Fruit fly (Drosophila melanogaster) whole organism, prepupa: ENCODE data around the gene aust.

Experiments
- CG10669 ChIP-seq: fragments of 200-800 bp; sonication (Bioruptor generic); optimal IDR thresholded peaks from 3 replicates; lab custom pipeline; 2018; ENCODE audit warnings: missing biosample characterization, mild to moderate bottlenecking, missing genetic modification characterization, moderate library complexity
- CG11294 ChIP-seq: fragments of 200-800 bp; sonication (Bioruptor generic); IDR thresholded peaks from 2 replicates; pipeline ENCODE4 v1.3.6; 2022; ENCODE audit warnings: missing biosample characterization, missing genetic modification characterization
- CG11762 ChIP-seq: fragments of 200-800 bp; sonication (Bioruptor generic); optimal IDR thresholded peaks from 3 replicates; lab custom pipeline; 2016; ENCODE audit warnings: missing biosample characterization, missing genetic modification characterization; ENCODE audit not compliant: insufficient read depth
- CG11902 ChIP-seq: fragments of 200-800 bp; sonication (Bioruptor generic); optimal IDR thresholded peaks from 3 replicates; lab custom pipeline; 2016; ENCODE audit warnings: missing biosample characterization, missing genetic modification characterization
- CG1621 ChIP-seq: fragments of 200-800 bp; sonication (Bioruptor generic); optimal IDR thresholded peaks from 3 replicates; lab custom pipeline; 2018; ENCODE audit warnings: missing biosample characterization, mild to moderate bottlenecking, missing genetic modification characterization
- CG3032 ChIP-seq: fragments of 200-800 bp; optimal IDR thresholded peaks from 2 replicates; lab custom pipeline; 2019; ENCODE audit warnings: missing biosample characterization, mild to moderate bottlenecking, missing genetic modification characterization, moderate library complexity
- CG31627 ChIP-seq: fragments of 200-800 bp; sonication (Bioruptor generic); optimal IDR thresholded peaks from 3 replicates; lab custom pipeline; 2016; ENCODE audit warnings: missing biosample characterization, missing genetic modification characterization
- CG32006 ChIP-seq: fragments of 200-800 bp; sonication (Bioruptor generic); optimal IDR thresholded peaks from 3 replicates; lab custom pipeline; 2017; ENCODE audit warnings: missing biosample characterization, mild to moderate bottlenecking, missing genetic modification characterization
- CG34406 ChIP-seq: fragments of 200-800 bp; sonication (Bioruptor generic); optimal IDR thresholded peaks from 3 replicates; lab custom pipeline; 2016; ENCODE audit warnings: missing biosample characterization, missing genetic modification characterization
- CG6163 ChIP-seq: fragments of 200-800 bp; sonication (Bioruptor generic); IDR thresholded peaks from 3 replicates; pipeline ENCODE4 v1.3.6; 2022; ENCODE audit warnings: missing biosample characterization, missing genetic modification characterization
- CG6792 ChIP-seq: fragments of 200-800 bp; sonication (Bioruptor generic); optimal IDR thresholded peaks from 3 replicates; lab custom pipeline; 2016; ENCODE audit warnings: missing biosample characterization, missing genetic modification characterization
- CG6808 ChIP-seq: fragments of 200-800 bp; sonication (Bioruptor generic); optimal IDR thresholded peaks from 3 replicates; lab custom pipeline; 2017; ENCODE audit warnings: missing biosample characterization, missing genetic modification characterization, mild to moderate bottlenecking, moderate library complexity, missing genetic modification reagents
- CG6854 ChIP-seq: fragments of 200-800 bp; sonication (Bioruptor generic); optimal IDR thresholded peaks from 2 replicates; lab custom pipeline; 2017; ENCODE audit warnings: missing biosample characterization, mild to moderate bottlenecking, missing genetic modification characterization
- CG7368 ChIP-seq: fragments of 200-800 bp; sonication (Bioruptor generic); optimal IDR thresholded peaks from 3 replicates; lab custom pipeline; 2016; ENCODE audit warnings: missing biosample characterization, missing genetic modification characterization
- CG8119 ChIP-seq: fragments of 200-800 bp; sonication (Bioruptor generic); IDR thresholded peaks from 3 replicates; pipeline ENCODE4 v1.3.6; 2022; ENCODE audit warnings: missing biosample characterization, missing genetic modification characterization
- CG8319 ChIP-seq: fragments of 200-800 bp; sonication (Bioruptor generic); optimal IDR thresholded peaks from 3 replicates; lab custom pipeline; 2016; ENCODE audit warnings: missing biosample characterization, missing genetic modification characterization
- CG9139 ChIP-seq: fragments of 200-800 bp; sonication (Bioruptor generic); optimal IDR thresholded peaks from 3 replicates; lab custom pipeline; 2017; ENCODE audit warnings: missing biosample characterization, mild to moderate bottlenecking, missing genetic modification characterization
- Eip75B ChIP-seq: fragments of 200-800 bp; sonication (Bioruptor generic); optimal IDR thresholded peaks from 3 replicates; lab custom pipeline; 2016; ENCODE audit warnings: missing biosample characterization, missing genetic modification characterization
- Eip78C ChIP-seq: fragments of 200-800 bp; sonication (Bioruptor generic); peaks from one replicate; lab custom pipeline; 2016; ENCODE audit warnings: missing biosample characterization, missing genetic modification characterization
- Eip93F ChIP-seq: fragments of 200-800 bp; sonication (Bioruptor generic); optimal IDR thresholded peaks from 2 replicates; lab custom pipeline; 2016; ENCODE audit warnings: missing biosample characterization, mild to moderate bottlenecking, missing genetic modification characterization
- Gug ChIP-seq: fragments of 200-800 bp; sonication (Bioruptor generic); IDR thresholded peaks from 2 replicates; pipeline ENCODE4 v1.3.6; 2022; ENCODE audit warnings: missing biosample characterization, missing genetic modification characterization
- Hr38 ChIP-seq: sonication (Bioruptor generic); optimal IDR thresholded peaks from 2 replicates; lab custom pipeline; 2016; ENCODE audit warnings: missing biosample characterization, missing genetic modification characterization
- Hr39 ChIP-seq: fragments of 200-800 bp; sonication (Bioruptor generic); optimal IDR thresholded peaks from 2 replicates; lab custom pipeline; 2016; ENCODE audit warnings: missing biosample characterization, missing genetic modification characterization
- Smox ChIP-seq: fragments of 200-800 bp; sonication (Bioruptor generic); optimal IDR thresholded peaks from 3 replicates; lab custom pipeline; 2016; ENCODE audit warnings: missing biosample characterization, missing genetic modification characterization
- Sox102F ChIP-seq: fragments of 200-800 bp; sonication (Bioruptor generic); optimal IDR thresholded peaks from 2 replicates; lab custom pipeline; 2016; ENCODE audit warnings: missing biosample characterization, mild to moderate bottlenecking, missing genetic modification characterization
- Sox15 ChIP-seq: fragments of 200-800 bp; sonication (Bioruptor generic); optimal IDR thresholded peaks from 3 replicates; lab custom pipeline; 2016; ENCODE audit warnings: missing biosample characterization, missing genetic modification characterization
- acj6 ChIP-seq: fragments of 200-800 bp; sonication (Bioruptor generic); optimal IDR thresholded peaks from 3 replicates; lab custom pipeline; 2016; ENCODE audit warnings: missing biosample characterization, missing genetic modification characterization
- dac ChIP-seq: fragments of 200-800 bp; sonication (Bioruptor generic); optimal IDR thresholded peaks from 2 replicates; lab custom pipeline; 2017; ENCODE audit warnings: missing biosample characterization, mild to moderate bottlenecking, missing genetic modification characterization
- eg ChIP-seq: fragments of 200-800 bp; sonication (Bioruptor generic); IDR thresholded peaks from 3 replicates; pipeline ENCODE4 v1.3.6; 2022; ENCODE audit warnings: missing biosample characterization, missing genetic modification characterization
- esn ChIP-seq: fragments of 200-800 bp; sonication (Bioruptor generic); optimal IDR thresholded peaks from 2 replicates; lab custom pipeline; 2016; ENCODE audit warnings: missing biosample characterization, mild to moderate bottlenecking, missing genetic modification characterization, moderate library complexity
- fd85E ChIP-seq: fragments of 200-800 bp; sonication (Bioruptor generic); optimal IDR thresholded peaks from 3 replicates; lab custom pipeline; 2016; ENCODE audit warnings: missing biosample characterization, missing genetic modification characterization
- fkh ChIP-seq: fragments of 200-800 bp; sonication (Bioruptor generic); optimal IDR thresholded peaks from 3 replicates; lab custom pipeline; 2017; ENCODE audit warnings: missing biosample characterization, mild to moderate bottlenecking, missing genetic modification characterization, moderate library complexity
- lz ChIP-seq: fragments of 200-800 bp; sonication (Bioruptor generic); optimal IDR thresholded peaks from 3 replicates; lab custom pipeline; 2016; ENCODE audit warnings: missing biosample characterization, missing genetic modification characterization
- net ChIP-seq: fragments of 200-800 bp; sonication (Bioruptor generic); optimal IDR thresholded peaks from 3 replicates; lab custom pipeline; 2016; ENCODE audit warnings: missing biosample characterization, missing genetic modification characterization
- pdm3 ChIP-seq: fragments of 200-800 bp; sonication (Bioruptor generic); optimal IDR thresholded peaks from 3 replicates; lab custom pipeline; 2016; ENCODE audit warnings: missing biosample characterization, missing genetic modification characterization
- spab ChIP-seq: fragments of 200-800 bp; sonication (Bioruptor generic); optimal IDR thresholded peaks from 2 replicates; lab custom pipeline; 2017; ENCODE audit warnings: missing biosample characterization, mild to moderate bottlenecking, missing genetic modification characterization, missing genetic modification reagents
- ss ChIP-seq, 2 experiments: fragments of 200-800 bp; sonication (Bioruptor generic); optimal IDR thresholded peaks; 2 replicates in 1 of 2; 3 replicates in 1 of 2; lab custom pipeline; 2017 to 2018; ENCODE audit warnings: mild to moderate bottlenecking in 2 of 2, missing biosample characterization in 2 of 2, missing genetic modification characterization in 2 of 2, moderate library complexity in 1 of 2
- svp ChIP-seq: fragments of 200-800 bp; sonication (Bioruptor generic); peaks from one replicate; lab custom pipeline; 2016; ENCODE audit warnings: missing biosample characterization, missing genetic modification characterization
- topi ChIP-seq: fragments of 200-800 bp; sonication (Bioruptor generic); optimal IDR thresholded peaks from 3 replicates; lab custom pipeline; 2016; ENCODE audit warnings: missing biosample characterization, missing genetic modification characterization
- vri ChIP-seq: fragments of 200-800 bp; sonication (Bioruptor generic); optimal IDR thresholded peaks from 3 replicates; lab custom pipeline; 2016; ENCODE audit warnings: missing biosample characterization, mild to moderate bottlenecking, missing genetic modification characterization

The aust gene

dm6 chr2L:9250942-9251341 is at the start of gene aust:
Gene aust (minus strand): TSS chr2L:9251042.
- TF ChIP-seq CG8119 (GFP tag; lab: Robert Waterston, UW) (no peak), esn (no peak), Hr39 (GFP tag; lab: Kevin White, UChicago) (no peak), svp (GFP tag; lab: Kevin White, UChicago) (no peak), Sox15 (GFP tag; lab: Kevin White, UChicago) (no peak), CG34406 (GFP tag; lab: Kevin White, UChicago) (no peak), pdm3 (no peak), CG31627 (GFP tag; lab: Kevin White, UChicago) (no peak), Eip93F (no peak)

dm6 chr2L:9272107-9272506 is 21.3 kb upstream of the aust start:
- TF ChIP-seq Eip78C (GFP tag; lab: Kevin White, UChicago) = no peak
- no peak for TF ChIP-seq ss (GFP tag; optimal IDR thresholded peaks at IDR 0.05; lab: Kevin White, UChicago)
- no peak for TF ChIP-seq CG6163
- no peak for TF ChIP-seq topi
- TF ChIP-seq Hr38 (GFP tag; lab: Kevin White, UChicago) = no peak
- TF ChIP-seq CG6808 (GFP tag; lab: Kevin White, UChicago) = no peak
- no peak for TF ChIP-seq CG3032 (tag; lab: Kevin White, UChicago)
- TF ChIP-seq fkh = no peak
- no peak for TF ChIP-seq CG11762 (GFP tag; lab: Kevin White, UChicago)
- TF ChIP-seq CG1621 = no peak
- no peak for TF ChIP-seq dac
- TF ChIP-seq CG6792 (GFP tag; lab: Kevin White, UChicago) = no peak
- TF ChIP-seq eg = no peak
- no peak for TF ChIP-seq CG34406 (GFP tag; lab: Kevin White, UChicago)
- TF ChIP-seq CG8319 (GFP tag; lab: Kevin White, UChicago) = no peak
- no peak for TF ChIP-seq Smox (GFP tag; lab: Kevin White, UChicago)
- no peak for TF ChIP-seq CG7368 (GFP tag; lab: Kevin White, UChicago)
- TF ChIP-seq CG9139 (GFP tag; lab: Kevin White, UChicago) = no peak
- no peak for TF ChIP-seq CG32006 (GFP tag; lab: Kevin White, UChicago)
- no peak for TF ChIP-seq esn

dm6 chr2L:9266060-9266459 is 15.2 kb upstream of the aust start:
- TF ChIP-seq CG8119 (GFP tag; lab: Robert Waterston, UW) = no peak
- TF ChIP-seq spab = no peak
- no peak for TF ChIP-seq CG10669 (GFP tag; lab: Kevin White, UChicago)

dm6 chr2L:9256316-9256715 is 5.5 kb upstream of the aust start, which contains the start of gene Ggamma30A:
Gene Ggamma30A (plus strand): TSS chr2L:9256563.
- TF ChIP-seq net (no peak), vri (GFP tag; lab: Kevin White, UChicago) (no peak), Eip75B (GFP tag; lab: Kevin White, UChicago) (no peak), lz (GFP tag; lab: Kevin White, UChicago) (no peak), esn (no peak), Eip78C (GFP tag; lab: Kevin White, UChicago) (no peak), acj6 (GFP tag; lab: Kevin White, UChicago) (no peak), fd85E (GFP tag; lab: Kevin White, UChicago) (no peak), CG11902 (GFP tag; lab: Kevin White, UChicago) (no peak), CG6854 (GFP tag; lab: Kevin White, UChicago) (no peak), Gug (GFP tag; lab: Robert Waterston, UW) (no peak), CG11294 (no peak), Sox102F (GFP tag; lab: Kevin White, UChicago) (no peak), CG1621 (no peak), Eip93F (no peak), Smox (GFP tag; lab: Kevin White, UChicago) (no peak)
